Worm (Caenorhabditis elegans) whole organism, early embryonic: ENCODE results near the gene Y54F10BM.22.

Source experiments
- B0310.2 ChIP-seq: sonication (generic microtip); optimal IDR thresholded peaks from 2 replicates; lab custom pipeline; 2016; ENCODE audit warnings: mild to moderate bottlenecking, missing genetic modification characterization, missing compliant biosample characterization
- F13C5.2 ChIP-seq: sonication (generic microtip); optimal IDR thresholded peaks from 2 replicates; lab custom pipeline; 2017; ENCODE audit warnings: mild to moderate bottlenecking, missing genetic modification characterization, inconsistent platforms, missing compliant biosample characterization
- aly-1 ChIP-seq: sonication (generic microtip); optimal IDR thresholded peaks from 2 replicates; lab custom pipeline; 2016; ENCODE audit warnings: missing genetic modification characterization, missing compliant biosample characterization
- ama-1 ChIP-seq: fragments of 150-350 bp; optimal IDR thresholded peaks from 2 replicates; lab custom pipeline; 2014
- ceh-13 ChIP-seq: fragments of 200-800 bp; sonication (Bioruptor generic); optimal IDR thresholded peaks from 2 replicates; lab custom pipeline; 2018; ENCODE audit warnings: mild to moderate bottlenecking, missing genetic modification characterization, missing compliant biosample characterization
- ceh-36 ChIP-seq: sonication (generic microtip); optimal IDR thresholded peaks from 2 replicates; lab custom pipeline; 2016; ENCODE audit warnings: missing genetic modification characterization, inconsistent platforms, missing compliant biosample characterization
- ets-7 ChIP-seq: sonication (generic microtip); optimal IDR thresholded peaks from 2 replicates; lab custom pipeline; 2016; ENCODE audit warnings: missing genotype, missing genetic modification characterization, missing compliant biosample characterization
- flt-1 ChIP-seq: fragments of 200-800 bp; sonication (Bioruptor generic); IDR thresholded peaks from 2 replicates; pipeline ENCODE4 v1.3.6; 2022; ENCODE audit warnings: missing genetic modification characterization, missing compliant biosample characterization
- hmbx-1 ChIP-seq: sonication (generic microtip); optimal IDR thresholded peaks from 2 replicates; lab custom pipeline; 2016; ENCODE audit warnings: mild to moderate bottlenecking, missing genetic modification characterization, missing compliant biosample characterization
- hmg-4 ChIP-seq: fragments of 200-800 bp; sonication (Bioruptor generic); optimal IDR thresholded peaks from 2 replicates; lab custom pipeline; 2018; ENCODE audit warnings: mild to moderate bottlenecking, missing genetic modification characterization, missing compliant biosample characterization
- hnd-1 ChIP-seq: sonication (generic microtip); optimal IDR thresholded peaks from 2 replicates; lab custom pipeline; 2016; ENCODE audit warnings: missing genetic modification characterization, missing compliant biosample characterization
- pes-1 ChIP-seq: fragments of 200-800 bp; sonication (Bioruptor generic); IDR thresholded peaks from 2 replicates; pipeline ENCODE4 v1.3.6; 2022; ENCODE audit warnings: missing genetic modification reagents, missing genetic modification characterization, missing compliant biosample characterization
- scrt-1 ChIP-seq: fragments of 200-800 bp; sonication (Bioruptor generic); IDR thresholded peaks from 2 replicates; pipeline ENCODE4 v1.3.6; 2022; ENCODE audit warnings: missing genetic modification characterization, missing compliant biosample characterization
- sea-1 ChIP-seq: fragments of 200-800 bp; sonication (Bioruptor generic); conservative IDR thresholded peaks from 2 replicates; pipeline ENCODE4 v1.3.6; 2022; ENCODE audit warnings: missing genetic modification characterization, missing compliant biosample characterization
- tbx-11 ChIP-seq: fragments of 200-800 bp; sonication (Bioruptor generic); IDR thresholded peaks from 2 replicates; pipeline ENCODE4 v1.3.6; 2022; ENCODE audit warnings: missing genetic modification characterization, missing compliant biosample characterization
- tbx-37 ChIP-seq: fragments of 200-800 bp; sonication (Bioruptor generic); conservative IDR thresholded peaks from 2 replicates; pipeline ENCODE4 v1.3.6; 2022; ENCODE audit warnings: missing genetic modification reagents, missing genetic modification characterization, missing compliant biosample characterization
- tra-4 ChIP-seq: sonication (generic microtip); optimal IDR thresholded peaks from 2 replicates; lab custom pipeline; 2017; ENCODE audit warnings: missing genetic modification characterization, missing compliant biosample characterization

Gene Y54F10BM.22

ce11 chrIII:2316439-2316838 lies 35.7 kb downstream of the Y54F10BM.22 start:
- TF ChIP-seq tra-4 (tag; lab: Kevin White, UChicago): no peak
- TF ChIP-seq tbx-11: no peak
- TF ChIP-seq ets-7 (tag; lab: Kevin White, UChicago): no peak
- TF ChIP-seq hmbx-1: no peak

ce11 chrIII:2324703-2325102 lies 44.0 kb downstream of the Y54F10BM.22 start:
- no peak for TF ChIP-seq B0310.2 (tag; lab: Kevin White, UChicago)
- TF ChIP-seq hnd-1 (tag; lab: Kevin White, UChicago): no peak
- no peak for TF ChIP-seq ets-7 (tag; lab: Kevin White, UChicago)
- TF ChIP-seq hmbx-1: no peak
- no peak for TF ChIP-seq scrt-1 (GFP tag; lab: Robert Waterston, UW)
- TF ChIP-seq tra-4 (tag; lab: Kevin White, UChicago): no peak
- no peak for TF ChIP-seq hmg-4
- no peak for TF ChIP-seq tbx-11
- no peak for TF ChIP-seq flt-1 (GFP tag; lab: Robert Waterston, UW)
- no peak for TF ChIP-seq ceh-36 (tag; lab: Kevin White, UChicago)
- no peak for TF ChIP-seq tbx-37
- no peak for TF ChIP-seq pes-1
- no peak for TF ChIP-seq F13C5.2 (tag; lab: Kevin White, UChicago)
- no peak for TF ChIP-seq sea-1 (GFP tag; lab: Robert Waterston, UW)
- no peak for TF ChIP-seq ceh-13 (GFP tag; lab: Kevin White, UChicago)
- no peak for TF ChIP-seq ama-1 (lab: Kevin White, UChicago)
- TF ChIP-seq aly-1: no peak

ce11 chrIII:2328612-2329011 lies 47.9 kb downstream of the Y54F10BM.22 start:
- no peak for TF ChIP-seq scrt-1 (GFP tag; lab: Robert Waterston, UW)
- TF ChIP-seq ceh-36 (tag; lab: Kevin White, UChicago): no peak
- no peak for TF ChIP-seq tbx-37
- TF ChIP-seq tra-4 (tag; lab: Kevin White, UChicago): no peak

ce11 chrIII:2329336-2329735 lies 48.6 kb downstream of the Y54F10BM.22 start, which contains the start of gene Y54F10BM.12:
Gene Y54F10BM.12 (minus strand): TSS chrIII:2329679.
- no peak for TF ChIP-seq aly-1

- TF ChIP-seq ceh-36 (tag; lab: Kevin White, UChicago) (peak; percentile 43), ama-1 (lab: Kevin White, UChicago) (no peak)
These were observed 49.7 kb downstream of the Y54F10BM.22 start for ce11 chrIII:2330389-2330788.

ce11 chrIII:2331033-2331625 lies 50.4 kb downstream of the Y54F10BM.22 start, which contains the start of the genes Y54F10BM.13 and ppm-1.D:
Gene Y54F10BM.13 (minus strand): TSS chrIII:2331083.
Gene ppm-1.D (plus strand): TSS chrIII:2331572.
- TF ChIP-seq scrt-1 (GFP tag; lab: Robert Waterston, UW) (no peak), flt-1 (GFP tag; lab: Robert Waterston, UW) (no peak), aly-1 (no peak), hnd-1 (tag; lab: Kevin White, UChicago) (no peak), ceh-36 (tag; lab: Kevin White, UChicago) (no peak), hmbx-1 (no peak), sea-1 (GFP tag; lab: Robert Waterston, UW) (no peak), hmg-4 (no peak), tra-4 (tag; lab: Kevin White, UChicago) (no peak), tbx-11 (no peak), B0310.2 (tag; lab: Kevin White, UChicago) (no peak)
